Worm (Caenorhabditis elegans): ENCODE results near the gene C41G6.12.

DNA sequence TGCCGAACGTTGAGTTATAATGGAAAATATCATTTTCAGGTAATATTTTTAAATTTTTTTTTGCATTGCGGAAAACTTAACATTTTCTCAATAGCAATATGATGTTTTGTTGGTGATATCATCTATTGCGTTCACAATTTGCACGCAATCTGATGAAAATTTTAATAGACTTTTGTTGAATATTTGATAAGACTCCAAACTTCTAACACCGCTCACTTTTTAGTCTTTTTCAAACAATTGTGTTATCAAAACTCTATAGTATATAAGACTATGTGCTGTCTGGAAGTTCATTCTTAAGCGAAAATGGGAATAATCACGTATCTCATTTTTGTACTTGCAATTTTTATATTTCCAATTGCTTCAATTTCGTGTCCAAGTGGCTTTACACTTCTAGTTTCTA lies 32.1 kb downstream of the C41G6.12 start, which contains the start of gene clec-47:
- TF ChIP-seq dsc-1 (tag; optimal IDR thresholded peaks at IDR 0.05) (no peak), mdl-1 (tag; optimal IDR thresholded peaks at IDR 0.05) (no peak)

Measured in whole organism, L1 larva.